Fruit fly (Drosophila melanogaster) whole organism, prepupa: ENCODE measurements around the gene Rpn11.

ENCODE experiments used
- Blimp-1 ChIP-seq: fragments of 200-800 bp; sonication (Bioruptor generic); optimal IDR thresholded peaks from 3 replicates; lab custom pipeline; 2017; ENCODE audit warnings: missing biosample characterization, missing genetic modification characterization, mild to moderate bottlenecking, moderate library complexity, missing genetic modification reagents
- CG10631 ChIP-seq: fragments of 200-800 bp; sonication (Bioruptor generic); optimal IDR thresholded peaks from 2 replicates; lab custom pipeline; 2016; ENCODE audit warnings: missing biosample characterization, missing genetic modification characterization
- CG10669 ChIP-seq: fragments of 200-800 bp; sonication (Bioruptor generic); optimal IDR thresholded peaks from 3 replicates; lab custom pipeline; 2018; ENCODE audit warnings: missing biosample characterization, mild to moderate bottlenecking, missing genetic modification characterization, moderate library complexity
- CG11294 ChIP-seq: fragments of 200-800 bp; sonication (Bioruptor generic); IDR thresholded peaks from 2 replicates; pipeline ENCODE4 v1.3.6; 2022; ENCODE audit warnings: missing biosample characterization, missing genetic modification characterization
- CG11902 ChIP-seq: fragments of 200-800 bp; sonication (Bioruptor generic); optimal IDR thresholded peaks from 3 replicates; lab custom pipeline; 2016; ENCODE audit warnings: missing biosample characterization, missing genetic modification characterization
- CG15336 ChIP-seq: fragments of 200-800 bp; sonication (Bioruptor generic); IDR thresholded peaks from 2 replicates; pipeline ENCODE4 v1.3.6; 2022; ENCODE audit warnings: missing biosample characterization, missing genetic modification characterization
- CG16779 ChIP-seq: fragments of 200-800 bp; sonication (Bioruptor generic); optimal IDR thresholded peaks from 3 replicates; lab custom pipeline; 2017; ENCODE audit warnings: missing biosample characterization, mild to moderate bottlenecking, missing genetic modification characterization
- CG3032 ChIP-seq: fragments of 200-800 bp; optimal IDR thresholded peaks from 2 replicates; lab custom pipeline; 2019; ENCODE audit warnings: missing biosample characterization, mild to moderate bottlenecking, missing genetic modification characterization, moderate library complexity
- CG31627 ChIP-seq: fragments of 200-800 bp; sonication (Bioruptor generic); optimal IDR thresholded peaks from 3 replicates; lab custom pipeline; 2016; ENCODE audit warnings: missing biosample characterization, missing genetic modification characterization
- CG34406 ChIP-seq: fragments of 200-800 bp; sonication (Bioruptor generic); optimal IDR thresholded peaks from 3 replicates; lab custom pipeline; 2016; ENCODE audit warnings: missing biosample characterization, missing genetic modification characterization
- CG3919 ChIP-seq: fragments of 200-800 bp; sonication (Bioruptor generic); optimal IDR thresholded peaks from 3 replicates; lab custom pipeline; 2016; ENCODE audit warnings: missing biosample characterization, missing genetic modification characterization
- CG4318 ChIP-seq: fragments of 200-800 bp; sonication (Bioruptor generic); optimal IDR thresholded peaks from 3 replicates; lab custom pipeline; 2017; ENCODE audit warnings: missing biosample characterization, mild to moderate bottlenecking, missing genetic modification characterization
- CG6163 ChIP-seq: fragments of 200-800 bp; sonication (Bioruptor generic); IDR thresholded peaks from 3 replicates; pipeline ENCODE4 v1.3.6; 2022; ENCODE audit warnings: missing biosample characterization, missing genetic modification characterization
- CG6276 ChIP-seq: fragments of 200-800 bp; sonication (Bioruptor generic); optimal IDR thresholded peaks from 2 replicates; lab custom pipeline; 2017; ENCODE audit warnings: missing biosample characterization, mild to moderate bottlenecking, missing genetic modification characterization
- CG6792 ChIP-seq: fragments of 200-800 bp; sonication (Bioruptor generic); optimal IDR thresholded peaks from 3 replicates; lab custom pipeline; 2016; ENCODE audit warnings: missing biosample characterization, missing genetic modification characterization
- CG6808 ChIP-seq: fragments of 200-800 bp; sonication (Bioruptor generic); optimal IDR thresholded peaks from 3 replicates; lab custom pipeline; 2017; ENCODE audit warnings: missing biosample characterization, missing genetic modification characterization, mild to moderate bottlenecking, moderate library complexity, missing genetic modification reagents
- CG6854 ChIP-seq: fragments of 200-800 bp; sonication (Bioruptor generic); optimal IDR thresholded peaks from 2 replicates; lab custom pipeline; 2017; ENCODE audit warnings: missing biosample characterization, mild to moderate bottlenecking, missing genetic modification characterization
- CG7368 ChIP-seq: fragments of 200-800 bp; sonication (Bioruptor generic); optimal IDR thresholded peaks from 3 replicates; lab custom pipeline; 2016; ENCODE audit warnings: missing biosample characterization, missing genetic modification characterization
- CG8119 ChIP-seq: fragments of 200-800 bp; sonication (Bioruptor generic); IDR thresholded peaks from 3 replicates; pipeline ENCODE4 v1.3.6; 2022; ENCODE audit warnings: missing biosample characterization, missing genetic modification characterization
- CG8319 ChIP-seq: fragments of 200-800 bp; sonication (Bioruptor generic); optimal IDR thresholded peaks from 3 replicates; lab custom pipeline; 2016; ENCODE audit warnings: missing biosample characterization, missing genetic modification characterization
- CG8632 ChIP-seq: fragments of 200-800 bp; sonication (Bioruptor generic); optimal IDR thresholded peaks from 3 replicates; lab custom pipeline; 2016; ENCODE audit warnings: missing biosample characterization, missing genetic modification characterization
- Eip75B ChIP-seq: fragments of 200-800 bp; sonication (Bioruptor generic); optimal IDR thresholded peaks from 3 replicates; lab custom pipeline; 2016; ENCODE audit warnings: missing biosample characterization, missing genetic modification characterization
- Eip78C ChIP-seq: fragments of 200-800 bp; sonication (Bioruptor generic); peaks from one replicate; lab custom pipeline; 2016; ENCODE audit warnings: missing biosample characterization, missing genetic modification characterization
- Eip93F ChIP-seq: fragments of 200-800 bp; sonication (Bioruptor generic); optimal IDR thresholded peaks from 2 replicates; lab custom pipeline; 2016; ENCODE audit warnings: missing biosample characterization, mild to moderate bottlenecking, missing genetic modification characterization
- Ets21C ChIP-seq: fragments of 200-800 bp; sonication (Bioruptor generic); optimal IDR thresholded peaks from 3 replicates; lab custom pipeline; 2016; ENCODE audit warnings: missing biosample characterization, missing genetic modification characterization
- Ets96B ChIP-seq: fragments of 200-800 bp; optimal IDR thresholded peaks from 2 replicates; lab custom pipeline; 2019; ENCODE audit warnings: missing biosample characterization, mild to moderate bottlenecking, missing genetic modification characterization, moderate library complexity
- Gug ChIP-seq: fragments of 200-800 bp; sonication (Bioruptor generic); IDR thresholded peaks from 2 replicates; pipeline ENCODE4 v1.3.6; 2022; ENCODE audit warnings: missing biosample characterization, missing genetic modification characterization
- Hr38 ChIP-seq: sonication (Bioruptor generic); optimal IDR thresholded peaks from 2 replicates; lab custom pipeline; 2016; ENCODE audit warnings: missing biosample characterization, missing genetic modification characterization
- Hr39 ChIP-seq: fragments of 200-800 bp; sonication (Bioruptor generic); optimal IDR thresholded peaks from 2 replicates; lab custom pipeline; 2016; ENCODE audit warnings: missing biosample characterization, missing genetic modification characterization
- Hr4 ChIP-seq: fragments of 200-800 bp; sonication (Bioruptor generic); optimal IDR thresholded peaks from 3 replicates; lab custom pipeline; 2016; ENCODE audit warnings: missing biosample characterization, missing genetic modification characterization
- Lpt ChIP-seq: fragments of 200-800 bp; sonication (Bioruptor generic); optimal IDR thresholded peaks from 3 replicates; lab custom pipeline; 2016; ENCODE audit warnings: missing biosample characterization, missing genetic modification characterization
- Met ChIP-seq: fragments of 200-800 bp; sonication (Bioruptor generic); optimal IDR thresholded peaks from 3 replicates; lab custom pipeline; 2016; ENCODE audit warnings: missing biosample characterization, missing genetic modification characterization
- OdsH ChIP-seq: fragments of 200-800 bp; sonication (Bioruptor generic); optimal IDR thresholded peaks from 3 replicates; lab custom pipeline; 2016; ENCODE audit warnings: missing biosample characterization, missing genetic modification characterization
- Smox ChIP-seq: fragments of 200-800 bp; sonication (Bioruptor generic); optimal IDR thresholded peaks from 3 replicates; lab custom pipeline; 2016; ENCODE audit warnings: missing biosample characterization, missing genetic modification characterization
- Sox14 ChIP-seq: fragments of 200-800 bp; sonication (Bioruptor generic); optimal IDR thresholded peaks from 3 replicates; lab custom pipeline; 2016; ENCODE audit warnings: missing biosample characterization, missing genetic modification characterization
- acj6 ChIP-seq: fragments of 200-800 bp; sonication (Bioruptor generic); optimal IDR thresholded peaks from 3 replicates; lab custom pipeline; 2016; ENCODE audit warnings: missing biosample characterization, missing genetic modification characterization
- cyc ChIP-seq: fragments of 200-800 bp; sonication (Bioruptor generic); optimal IDR thresholded peaks from 3 replicates; lab custom pipeline; 2016; ENCODE audit warnings: missing biosample characterization, missing genetic modification characterization
- dsx ChIP-seq: fragments of 200-800 bp; optimal IDR thresholded peaks from 3 replicates; lab custom pipeline; 2019; ENCODE audit warnings: missing biosample characterization, mild to moderate bottlenecking, missing genetic modification characterization, moderate library complexity; ENCODE audit not compliant: poor library complexity, severe bottlenecking
- eg ChIP-seq: fragments of 200-800 bp; sonication (Bioruptor generic); IDR thresholded peaks from 3 replicates; pipeline ENCODE4 v1.3.6; 2022; ENCODE audit warnings: missing biosample characterization, missing genetic modification characterization
- esn ChIP-seq: fragments of 200-800 bp; sonication (Bioruptor generic); optimal IDR thresholded peaks from 2 replicates; lab custom pipeline; 2016; ENCODE audit warnings: missing biosample characterization, mild to moderate bottlenecking, missing genetic modification characterization, moderate library complexity
- fd59A ChIP-seq: fragments of 200-800 bp; sonication (Bioruptor generic); optimal IDR thresholded peaks from 2 replicates; lab custom pipeline; 2017; ENCODE audit warnings: missing biosample characterization, mild to moderate bottlenecking, missing genetic modification characterization, missing genetic modification reagents
- fd85E ChIP-seq: fragments of 200-800 bp; sonication (Bioruptor generic); optimal IDR thresholded peaks from 3 replicates; lab custom pipeline; 2016; ENCODE audit warnings: missing biosample characterization, missing genetic modification characterization
- fkh ChIP-seq: fragments of 200-800 bp; sonication (Bioruptor generic); optimal IDR thresholded peaks from 3 replicates; lab custom pipeline; 2017; ENCODE audit warnings: missing biosample characterization, mild to moderate bottlenecking, missing genetic modification characterization, moderate library complexity
- lz ChIP-seq: fragments of 200-800 bp; sonication (Bioruptor generic); optimal IDR thresholded peaks from 3 replicates; lab custom pipeline; 2016; ENCODE audit warnings: missing biosample characterization, missing genetic modification characterization
- spab ChIP-seq: fragments of 200-800 bp; sonication (Bioruptor generic); optimal IDR thresholded peaks from 2 replicates; lab custom pipeline; 2017; ENCODE audit warnings: missing biosample characterization, mild to moderate bottlenecking, missing genetic modification characterization, missing genetic modification reagents
- ss ChIP-seq, 2 experiments: fragments of 200-800 bp; sonication (Bioruptor generic); optimal IDR thresholded peaks; 2 replicates in 1 of 2; 3 replicates in 1 of 2; lab custom pipeline; 2017 to 2018; ENCODE audit warnings: mild to moderate bottlenecking in 2 of 2, missing biosample characterization in 2 of 2, missing genetic modification characterization in 2 of 2, moderate library complexity in 1 of 2
- svp ChIP-seq: fragments of 200-800 bp; sonication (Bioruptor generic); peaks from one replicate; lab custom pipeline; 2016; ENCODE audit warnings: missing biosample characterization, missing genetic modification characterization
- topi ChIP-seq: fragments of 200-800 bp; sonication (Bioruptor generic); optimal IDR thresholded peaks from 3 replicates; lab custom pipeline; 2016; ENCODE audit warnings: missing biosample characterization, missing genetic modification characterization
- vri ChIP-seq: fragments of 200-800 bp; sonication (Bioruptor generic); optimal IDR thresholded peaks from 3 replicates; lab custom pipeline; 2016; ENCODE audit warnings: missing biosample characterization, mild to moderate bottlenecking, missing genetic modification characterization

The Rpn11 gene

dm6 chr2L:5092145-5092544 is 32.6 kb upstream of the Rpn11 start (continued):
- TF ChIP-seq fd59A (GFP tag; lab: Kevin White, UChicago) = peak; percentile 14
- no peak for TF ChIP-seq Eip93F (GFP tag; lab: Kevin White, UChicago)
- no peak for TF ChIP-seq dsx (GFP tag; lab: Kevin White, UChicago)
- no peak for TF ChIP-seq Hr38
- peak; percentile 39 for TF ChIP-seq Met (GFP tag; lab: Kevin White, UChicago)
- peak; percentile 68 for TF ChIP-seq Eip78C (GFP tag; lab: Kevin White, UChicago)
- TF ChIP-seq cyc (GFP tag; lab: Kevin White, UChicago) = no peak
- TF ChIP-seq topi (GFP tag; lab: Kevin White, UChicago) = no peak
- TF ChIP-seq Blimp-1 = no peak
- peak; percentile 26 for TF ChIP-seq CG11902 (GFP tag; lab: Kevin White, UChicago)
- TF ChIP-seq vri (GFP tag; lab: Kevin White, UChicago) = no peak
- TF ChIP-seq CG4318 (GFP tag; lab: Kevin White, UChicago) = no peak
- peak; percentile 38 for TF ChIP-seq esn (GFP tag; lab: Kevin White, UChicago)
- TF ChIP-seq Ets96B (tag; lab: Kevin White, UChicago) = peak; percentile 12
- TF ChIP-seq CG8632 (GFP tag; lab: Kevin White, UChicago) = no peak

dm6 chr2L:5090352-5090751 is 30.8 kb upstream of the Rpn11 start:
- TF ChIP-seq Eip75B (GFP tag; lab: Kevin White, UChicago) = peak; percentile 27
- no peak for TF ChIP-seq Smox (GFP tag; lab: Kevin White, UChicago)
- TF ChIP-seq CG16779 (tag; lab: Kevin White, UChicago) = peak; percentile 18
- peak; percentile 46 for TF ChIP-seq acj6
- peak; percentile 18 for TF ChIP-seq spab (GFP tag; lab: Kevin White, UChicago)
- TF ChIP-seq CG11902 (GFP tag; lab: Kevin White, UChicago) = no peak
- no peak for TF ChIP-seq Hr4
- peak; percentile 64 for TF ChIP-seq CG15336 (GFP tag; lab: Robert Waterston, UW)
- peak; percentile 41 for TF ChIP-seq OdsH (GFP tag; lab: Kevin White, UChicago)
- TF ChIP-seq CG3919 (GFP tag; lab: Kevin White, UChicago) = peak; percentile 9
- no peak for TF ChIP-seq Hr38
- no peak for TF ChIP-seq CG7368 (GFP tag; lab: Kevin White, UChicago)
- TF ChIP-seq Lpt = no peak
- TF ChIP-seq CG6808 = no peak
- no peak for TF ChIP-seq svp
- peak; percentile 2 for TF ChIP-seq lz (GFP tag; lab: Kevin White, UChicago)
- TF ChIP-seq CG6163 = 0 out of 3 replicates have a peak, but pooled peaks have one; percentile 32
- TF ChIP-seq CG10631 (GFP tag; lab: Kevin White, UChicago) = peak; percentile 39
- no peak for TF ChIP-seq Eip93F (GFP tag; lab: Kevin White, UChicago)
- TF ChIP-seq CG6792 (GFP tag; lab: Kevin White, UChicago) = peak; percentile 23
- TF ChIP-seq Gug (GFP tag; lab: Robert Waterston, UW) = no peak; the same call in 1 of the 2 replicates
- peak; percentile 24 for TF ChIP-seq CG6276 (GFP tag; lab: Kevin White, UChicago)
- no peak for TF ChIP-seq Hr39 (GFP tag; lab: Kevin White, UChicago)
- TF ChIP-seq CG4318 (GFP tag; lab: Kevin White, UChicago) = no peak
- TF ChIP-seq fkh (GFP tag; lab: Kevin White, UChicago) = no peak
- no peak for TF ChIP-seq CG31627 (GFP tag; lab: Kevin White, UChicago)
- TF ChIP-seq CG3032 (tag; lab: Kevin White, UChicago) = peak; percentile 41
- TF ChIP-seq eg (GFP tag; lab: Robert Waterston, UW) = peak; percentile 70; the same call in 2 of the 3 replicates
- TF ChIP-seq esn (GFP tag; lab: Kevin White, UChicago) = peak; percentile 21
- TF ChIP-seq CG6854 (GFP tag; lab: Kevin White, UChicago) = no peak
- no peak for TF ChIP-seq CG8319
- no peak for TF ChIP-seq ss (GFP tag; optimal IDR thresholded peaks at IDR 0.05; lab: Kevin White, UChicago)
- no peak for TF ChIP-seq fd85E (GFP tag; lab: Kevin White, UChicago)
- no peak for TF ChIP-seq Ets21C (GFP tag; lab: Kevin White, UChicago)
- TF ChIP-seq fd59A (GFP tag; lab: Kevin White, UChicago) = peak; percentile 4
- TF ChIP-seq CG11294 (GFP tag; lab: Robert Waterston, UW) = peak; percentile 16; the same call in 1 of the 2 replicates
- TF ChIP-seq Ets96B (tag; lab: Kevin White, UChicago) = no peak
- peak; percentile 17 for TF ChIP-seq Sox14 (GFP tag; lab: Kevin White, UChicago)
- peak; percentile 40 for TF ChIP-seq CG10669 (GFP tag; lab: Kevin White, UChicago)
- TF ChIP-seq vri (GFP tag; lab: Kevin White, UChicago) = no peak
- TF ChIP-seq Blimp-1 = no peak
- TF ChIP-seq CG8119 = peak; percentile 65
- no peak for TF ChIP-seq CG34406
